Worm (Caenorhabditis elegans) whole organism, L1 larva: ENCODE data around the gene faah-5.

ENCODE experiments used
- alr-1 ChIP-seq: fragments of 200-800 bp; sonication (Bioruptor generic); optimal IDR thresholded peaks from 2 replicates; lab custom pipeline; 2018; ENCODE audit warnings: borderline replicate concordance, mild to moderate bottlenecking, missing genetic modification characterization, missing compliant biosample characterization
- aly-2 ChIP-seq: fragments of 150-350 bp; optimal IDR thresholded peaks from 2 replicates; lab custom pipeline; 2014; ENCODE audit warnings: missing biosample characterization, missing genetic modification characterization
- blmp-1 ChIP-seq: fragments of 150-350 bp; optimal IDR thresholded peaks from 2 replicates; lab custom pipeline; 2014; ENCODE audit warnings: missing biosample characterization, missing genetic modification characterization
- ceh-8 ChIP-seq: fragments of 200-800 bp; sonication (Bioruptor generic); optimal IDR thresholded peaks from 2 replicates; lab custom pipeline; 2018; ENCODE audit warnings: mild to moderate bottlenecking, missing genetic modification characterization, moderate library complexity, missing compliant biosample characterization
- dsc-1 ChIP-seq: sonication (generic microtip); optimal IDR thresholded peaks from 2 replicates; lab custom pipeline; 2016; ENCODE audit warnings: mild to moderate bottlenecking, missing genetic modification characterization, missing compliant biosample characterization
- efl-1 ChIP-seq, 4 experiments: fragments of 150-350 bp; optimal IDR thresholded peaks in 3 of 4; peaks in 1 of 4; 1 replicate in 1 of 4; 2 replicates in 3 of 4; lab custom pipeline; 2014; ENCODE audit warnings: missing biosample characterization in 2 of 4, missing genetic modification characterization in 2 of 4, missing genetic modification reagents in 2 of 4
- egl-27 ChIP-seq, 2 experiments: fragments of 150-350 bp in 1 of 2; sonication (generic microtip); optimal IDR thresholded peaks; 3 replicates each; lab custom pipeline; 2017 to 2018; ENCODE audit warnings: missing biosample characterization in 2 of 2, missing genetic modification characterization in 2 of 2, missing genetic modification reagents in 2 of 2
- fkh-4 ChIP-seq: sonication (generic microtip); optimal IDR thresholded peaks from 2 replicates; lab custom pipeline; 2016; ENCODE audit warnings: missing compliant biosample characterization, missing genetic modification characterization, borderline replicate concordance
- fkh-8 ChIP-seq: sonication (generic microtip); optimal IDR thresholded peaks from 2 replicates; lab custom pipeline; 2016; ENCODE audit warnings: mild to moderate bottlenecking, missing genetic modification characterization, missing compliant biosample characterization
- grh-1 ChIP-seq: fragments of 200-800 bp; sonication (Bioruptor generic); IDR thresholded peaks from 2 replicates; pipeline ENCODE4 v1.3.6; 2022; ENCODE audit warnings: missing genetic modification reagents, missing genetic modification characterization, missing compliant biosample characterization
- hlh-17 ChIP-seq: fragments of 200-800 bp; sonication (Bioruptor generic); optimal IDR thresholded peaks from 2 replicates; lab custom pipeline; 2018; ENCODE audit warnings: missing genetic modification characterization, mild to moderate bottlenecking, missing compliant biosample characterization, moderate library complexity, borderline replicate concordance
- isw-1 ChIP-seq: fragments of 200-800 bp; sonication (Bioruptor generic); IDR thresholded peaks from 2 replicates; pipeline ENCODE4 v1.3.6; 2022; ENCODE audit warnings: missing genetic modification characterization, missing compliant biosample characterization
- lin-13 ChIP-seq: fragments of 150-350 bp; optimal IDR thresholded peaks from 2 replicates; lab custom pipeline; 2014; ENCODE audit warnings: missing biosample characterization, missing genetic modification reagents, missing genetic modification characterization
- lin-14 ChIP-seq: fragments of 200-800 bp; sonication (Bioruptor generic); optimal IDR thresholded peaks from 2 replicates; lab custom pipeline; 2018; ENCODE audit warnings: mild to moderate bottlenecking, missing genetic modification characterization, moderate library complexity, missing compliant biosample characterization
- lin-15B ChIP-seq: fragments of 150-350 bp; sonication (generic microtip); optimal IDR thresholded peaks from 3 replicates; lab custom pipeline; 2014; ENCODE audit warnings: missing biosample characterization, missing genetic modification characterization
- lin-35 ChIP-seq, 2 experiments: fragments of 150-350 bp; optimal IDR thresholded peaks; 2 replicates each; lab custom pipeline; 2014; ENCODE audit warnings: missing biosample characterization in 2 of 2, missing genetic modification characterization in 2 of 2, missing genetic modification reagents in 2 of 2
- lin-39 ChIP-seq: fragments of 150-350 bp; optimal IDR thresholded peaks from 2 replicates; lab custom pipeline; 2014; ENCODE audit warnings: missing biosample characterization, missing genetic modification reagents, missing genetic modification characterization
- lsy-2 ChIP-seq, 2 experiments: fragments of 150-350 bp; optimal IDR thresholded peaks; 2 replicates each; lab custom pipeline; 2014; ENCODE audit warnings: missing biosample characterization in 2 of 2, missing genetic modification characterization in 2 of 2
- mep-1 ChIP-seq: fragments of 150-350 bp; optimal IDR thresholded peaks from 2 replicates; lab custom pipeline; 2014; ENCODE audit warnings: missing biosample characterization, missing genetic modification characterization
- nhr-12 ChIP-seq: sonication (generic microtip); optimal IDR thresholded peaks from 2 replicates; lab custom pipeline; 2017; ENCODE audit warnings: missing biosample characterization, missing genetic modification characterization
- nhr-19 ChIP-seq: fragments of 200-800 bp; sonication (Bioruptor generic); conservative IDR thresholded peaks from 2 replicates; pipeline ENCODE4 v1.3.6; 2022; ENCODE audit warnings: missing genetic modification characterization, missing compliant biosample characterization
- nhr-237 ChIP-seq: fragments of 150-350 bp; optimal IDR thresholded peaks from 2 replicates; lab custom pipeline; 2014; ENCODE audit warnings: missing biosample characterization, missing genetic modification characterization
- nhr-28 ChIP-seq: fragments of 150-350 bp; optimal IDR thresholded peaks from 2 replicates; lab custom pipeline; 2014; ENCODE audit warnings: missing biosample characterization, missing genetic modification characterization
- nhr-47 ChIP-seq: sonication (generic microtip); optimal IDR thresholded peaks from 2 replicates; lab custom pipeline; 2016; ENCODE audit warnings: mild to moderate bottlenecking, missing genetic modification characterization, moderate library complexity, missing compliant biosample characterization
- nhr-71 ChIP-seq: sonication (generic microtip); optimal IDR thresholded peaks from 2 replicates; lab custom pipeline; 2016; ENCODE audit warnings: mild to moderate bottlenecking, missing genetic modification characterization, moderate library complexity, missing compliant biosample characterization
- nhr-76 ChIP-seq: sonication (generic microtip); optimal IDR thresholded peaks from 2 replicates; lab custom pipeline; 2017; ENCODE audit warnings: missing biosample characterization, missing genetic modification characterization
- nhr-84 ChIP-seq: sonication (generic microtip); optimal IDR thresholded peaks from 2 replicates; lab custom pipeline; 2017; ENCODE audit warnings: missing biosample characterization, missing genetic modification characterization
- nhr-85 ChIP-seq: sonication (generic microtip); peaks from one replicate; lab custom pipeline; 2016; ENCODE audit warnings: missing genetic modification characterization, inconsistent platforms, missing compliant biosample characterization
- nhr-90 ChIP-seq: sonication (generic microtip); optimal IDR thresholded peaks from 2 replicates; lab custom pipeline; 2016; ENCODE audit warnings: mild to moderate bottlenecking, missing genetic modification characterization, missing compliant biosample characterization; ENCODE audit not compliant: poor library complexity
- pag-3 ChIP-seq: sonication (generic microtip); optimal IDR thresholded peaks from 2 replicates; lab custom pipeline; 2017; ENCODE audit warnings: missing genetic modification characterization, mild to moderate bottlenecking, missing compliant biosample characterization, antibody characterized with exemption, borderline replicate concordance; ENCODE audit not compliant: insufficient read depth
- rnt-1 ChIP-seq: sonication (generic microtip); optimal IDR thresholded peaks from 2 replicates; lab custom pipeline; 2016; ENCODE audit warnings: mild to moderate bottlenecking, missing genetic modification characterization, moderate library complexity, missing compliant biosample characterization
- snu-23 ChIP-seq: sonication (generic microtip); optimal IDR thresholded peaks from 2 replicates; lab custom pipeline; 2016; ENCODE audit warnings: missing genetic modification characterization, missing compliant biosample characterization
- sptf-1 ChIP-seq: fragments of 150-350 bp; optimal IDR thresholded peaks from 2 replicates; lab custom pipeline; 2014; ENCODE audit warnings: missing biosample characterization, missing genetic modification characterization
- tbx-2 ChIP-seq: sonication (generic microtip); optimal IDR thresholded peaks from 2 replicates; lab custom pipeline; 2016; ENCODE audit warnings: missing genetic modification characterization, missing compliant biosample characterization
- tlp-1 ChIP-seq: fragments of 150-350 bp; optimal IDR thresholded peaks from 2 replicates; lab custom pipeline; 2014; ENCODE audit warnings: missing biosample characterization, missing genetic modification characterization
- unc-98 ChIP-seq: fragments of 200-800 bp; sonication (Bioruptor generic); IDR thresholded peaks from 2 replicates; pipeline ENCODE4 v1.3.6; 2022; ENCODE audit warnings: missing genetic modification characterization, missing compliant biosample characterization
- zag-1 ChIP-seq: fragments of 150-350 bp; optimal IDR thresholded peaks from 2 replicates; lab custom pipeline; 2014; ENCODE audit warnings: missing biosample characterization, missing genetic modification characterization
- zip-4 ChIP-seq: fragments of 200-800 bp; sonication (Bioruptor generic); optimal IDR thresholded peaks from 2 replicates; lab custom pipeline; 2018; ENCODE audit warnings: mild to moderate bottlenecking, missing genetic modification characterization, moderate library complexity, missing compliant biosample characterization
- ztf-4 ChIP-seq: fragments of 150-350 bp; optimal IDR thresholded peaks from 2 replicates; lab custom pipeline; 2014; ENCODE audit warnings: missing biosample characterization, missing genetic modification characterization

The faah-5 gene

DNA sequence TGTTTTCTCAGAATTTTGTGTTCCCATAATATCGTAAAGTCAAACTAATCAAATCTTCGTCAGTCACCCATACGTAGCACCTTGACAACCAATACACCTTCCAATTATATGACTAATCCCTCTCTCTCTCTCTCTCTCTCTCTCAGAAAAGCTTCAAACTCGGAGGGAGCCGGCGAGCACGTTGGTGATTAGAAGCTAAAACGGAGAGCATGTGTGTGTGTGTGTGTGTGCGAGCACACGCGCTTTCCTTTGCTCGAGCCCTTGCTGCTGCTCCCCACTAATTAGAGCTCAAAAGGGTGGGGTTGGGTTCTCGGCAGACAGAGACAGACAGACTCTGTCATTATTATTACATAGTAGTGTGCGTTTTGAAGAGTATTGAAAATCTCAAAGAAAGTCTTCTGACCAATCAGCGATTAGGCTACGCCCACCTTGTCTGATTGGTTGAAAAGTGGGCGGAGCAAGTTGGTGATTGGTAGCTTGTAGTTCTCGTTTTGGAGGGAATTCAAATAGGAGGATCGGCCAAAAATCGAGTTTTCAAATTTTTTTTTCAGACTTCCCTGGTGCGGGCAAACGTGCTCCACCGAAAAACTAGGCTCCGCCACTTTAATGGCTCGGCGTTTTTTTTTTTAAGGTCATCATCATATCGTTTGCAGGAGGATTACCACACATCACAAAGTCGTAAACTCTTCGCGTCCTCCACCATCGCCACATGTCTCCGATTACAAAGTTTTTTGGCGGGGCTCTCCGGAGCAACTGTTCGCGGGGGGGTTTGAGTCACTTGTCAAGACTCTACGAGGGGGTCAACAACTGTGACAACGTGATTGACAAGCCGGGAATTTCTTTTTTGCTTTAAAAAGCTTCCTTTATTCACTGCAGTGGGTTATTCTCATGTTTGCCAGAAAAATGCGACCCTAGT, 44.1 kb upstream of the faah-5 start (continued):
- TF ChIP-seq lsy-2 (tag; optimal IDR thresholded peaks at IDR 0.05; lab: Kevin White, UChicago): peak in 1 of 2 experiments; percentile 9

ce11 chrIII:11933539-11933938, 42.3 kb upstream of the faah-5 start, which contains the start of gene dolk-1:
TSS of gene dolk-1 (minus strand) at chrIII:11933639.
- TF ChIP-seq lin-15B (tag; lab: Kevin White, UChicago): no peak
- TF ChIP-seq lin-39 (tag; lab: Kevin White, UChicago): no peak
- no peak for TF ChIP-seq nhr-28 (tag; lab: Kevin White, UChicago)
- no peak for TF ChIP-seq nhr-76
- no peak for TF ChIP-seq alr-1
- TF ChIP-seq nhr-47 (tag; lab: Kevin White, UChicago): no peak
- no peak for TF ChIP-seq ztf-4 (tag; lab: Kevin White, UChicago)
- TF ChIP-seq egl-27 (tag; optimal IDR thresholded peaks at IDR 0.05; lab: Kevin White, UChicago): no peak
- TF ChIP-seq ceh-8 (GFP tag; lab: Kevin White, UChicago): no peak
- TF ChIP-seq blmp-1 (tag; lab: Kevin White, UChicago): no peak
- TF ChIP-seq pag-3 (tag; lab: Kevin White, UChicago): no peak
- TF ChIP-seq nhr-71: no peak
- TF ChIP-seq, all 84 proteins: peak for 0

DNA sequence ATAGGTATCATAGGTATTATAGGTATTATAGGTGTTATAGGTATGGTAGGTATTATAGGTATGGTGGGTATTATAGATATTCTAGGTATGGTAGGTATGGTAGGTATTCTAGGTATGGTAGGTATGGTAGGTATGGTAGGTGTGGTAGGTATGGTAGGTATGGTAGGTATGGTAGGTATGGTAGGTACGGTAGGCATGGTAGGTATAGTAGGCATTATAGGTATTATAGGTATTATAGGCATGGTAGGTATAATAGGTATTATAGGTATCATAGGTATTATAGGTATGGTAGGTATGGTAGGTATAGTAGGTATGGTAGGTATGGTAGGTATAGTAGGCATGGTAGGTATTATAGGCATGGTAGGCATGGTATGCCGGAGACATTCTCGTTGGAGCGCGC, 40.7 kb upstream of the faah-5 start:
- TF ChIP-seq nhr-12 (tag; lab: Kevin White, UChicago): no peak
- no peak for TF ChIP-seq dsc-1 (tag; lab: Kevin White, UChicago)
- no peak for TF ChIP-seq alr-1
- TF ChIP-seq nhr-85 (tag; lab: Kevin White, UChicago): peak; percentile 30
- TF ChIP-seq unc-98 (GFP tag; lab: Robert Waterston, UW): no peak
- TF ChIP-seq nhr-84 (tag; lab: Kevin White, UChicago): no peak

- TF ChIP-seq grh-1 (GFP tag; lab: Robert Waterston, UW) (no peak), ceh-8 (GFP tag; lab: Kevin White, UChicago) (no peak), fkh-4 (tag; lab: Kevin White, UChicago) (no peak), efl-1 (optimal IDR thresholded peaks at IDR 0.05; lab: Kevin White, UChicago) (no peak), efl-1 (GFP tag; optimal IDR thresholded peaks at IDR 0.05 in 1 of 2; lab: Kevin White, UChicago) (peak in 1 of 2 experiments; percentile 54), mep-1 (no peak), zag-1 (tag; lab: Kevin White, UChicago) (no peak), sptf-1 (tag; lab: Kevin White, UChicago) (no peak), nhr-19 (GFP tag; lab: Robert Waterston, UW) (0 out of 2 replicates have a peak, but pooled peaks have one; percentile 2), lin-14 (GFP tag; lab: Kevin White, UChicago) (no peak)
Measured at ce11 chrIII:11930899-11931298, 39.7 kb upstream of the faah-5 start.

DNA sequence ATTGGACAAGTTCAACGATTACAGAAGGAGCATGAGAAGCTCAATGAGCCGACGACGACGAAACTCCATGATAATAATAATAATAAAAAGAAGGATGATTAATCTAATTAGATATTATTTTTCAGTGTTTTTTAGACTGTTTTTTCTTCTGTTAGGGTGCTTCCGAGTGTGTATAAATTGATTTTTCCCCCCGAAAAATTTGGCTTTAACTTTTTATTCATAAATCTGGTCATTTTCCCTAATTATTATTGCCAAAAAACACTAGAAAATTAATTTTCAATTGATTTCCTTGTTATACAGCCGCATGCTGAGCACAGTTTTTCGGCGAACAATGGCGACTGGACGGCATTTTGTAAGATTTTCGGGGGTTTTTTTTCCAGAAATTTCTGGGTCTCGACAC, 32.4 kb upstream of the faah-5 start, which contains the start of gene nft-1:
Gene nft-1, plus strand, starts transcription at position 301 of the 400 bp plus-strand sequence.
- TF ChIP-seq lin-13 (GFP tag; lab: Kevin White, UChicago): no peak
- TF ChIP-seq efl-1 (optimal IDR thresholded peaks at IDR 0.05; lab: Kevin White, UChicago): no peak
- TF ChIP-seq efl-1 (GFP tag; optimal IDR thresholded peaks at IDR 0.05 in 1 of 2; lab: Kevin White, UChicago): peak in 1 of 2 experiments; percentile 2
- TF ChIP-seq tbx-2 (tag; lab: Kevin White, UChicago): no peak

- TF ChIP-seq grh-1 (GFP tag; lab: Robert Waterston, UW) (peak; percentile 25), ztf-4 (tag; lab: Kevin White, UChicago) (peak; percentile 80), snu-23 (peak; percentile 14), zip-4 (GFP tag; lab: Kevin White, UChicago) (peak; percentile 27), fkh-8 (no peak), tbx-2 (tag; lab: Kevin White, UChicago) (peak; percentile 7), lsy-2 (tag; optimal IDR thresholded peaks at IDR 0.05; lab: Kevin White, UChicago) (peak in 1 of 2 experiments; percentile 7), tlp-1 (tag; lab: Kevin White, UChicago) (no peak), aly-2 (tag; lab: Kevin White, UChicago) (peak; percentile 70), lin-35 (GFP tag; optimal IDR thresholded peaks at IDR 0.05; lab: Kevin White, UChicago) (peak in 1 of 2 experiments; percentile 29), rnt-1 (peak; percentile 39), hlh-17 (GFP tag; lab: Kevin White, UChicago) (peak; percentile 43), isw-1 (no peak), nhr-90 (tag; lab: Kevin White, UChicago) (peak; percentile 57), nhr-237 (tag; lab: Kevin White, UChicago) (no peak)
Measured at ce11 chrIII:11921658-11922098, 30.4 kb upstream of the faah-5 start, which contains the start of gene Y56A3A.22. TSS of gene Y56A3A.22 (plus strand) at chrIII:11921692.
